Worm (Caenorhabditis elegans) whole organism, L3 larva: ENCODE results near the gene gst-6.

Source experiments
- ZK546.5 ChIP-seq: sonication (generic microtip); optimal IDR thresholded peaks from 2 replicates; lab custom pipeline; 2017; ENCODE audit warnings: missing biosample characterization, missing genetic modification characterization
- ama-1 ChIP-seq: fragments of 150-350 bp; optimal IDR thresholded peaks from 2 replicates; lab custom pipeline; 2018
- egl-27 ChIP-seq: sonication (generic microtip); optimal IDR thresholded peaks from 4 replicates; lab custom pipeline; 2017; ENCODE audit warnings: missing biosample characterization, missing genetic modification reagents, missing genetic modification characterization
- fkh-10 ChIP-seq: sonication (generic microtip); optimal IDR thresholded peaks from 2 replicates; lab custom pipeline; 2017; ENCODE audit warnings: missing biosample characterization, missing genetic modification reagents, missing genetic modification characterization
- fos-1 ChIP-seq: fragments of 150-350 bp; optimal IDR thresholded peaks from 2 replicates; lab custom pipeline; 2014; ENCODE audit warnings: missing biosample characterization, missing genetic modification characterization
- lin-15B ChIP-seq: fragments of 150-350 bp; optimal IDR thresholded peaks from 2 replicates; lab custom pipeline; 2014; ENCODE audit warnings: missing biosample characterization, missing genetic modification characterization
- mdl-1 ChIP-seq: fragments of 150-350 bp; optimal IDR thresholded peaks from 2 replicates; lab custom pipeline; 2014; ENCODE audit warnings: missing biosample characterization, missing genetic modification characterization
- nhr-237 ChIP-seq: fragments of 150-350 bp; optimal IDR thresholded peaks from 2 replicates; lab custom pipeline; 2014; ENCODE audit warnings: missing biosample characterization, missing genetic modification characterization
- nhr-67 ChIP-seq: fragments of 150-350 bp; optimal IDR thresholded peaks from 2 replicates; lab custom pipeline; 2014; ENCODE audit warnings: missing biosample characterization, missing genetic modification characterization
- nhr-76 ChIP-seq: fragments of 150-350 bp; sonication (generic microtip); optimal IDR thresholded peaks from 5 replicates; lab custom pipeline; 2014; ENCODE audit warnings: missing biosample characterization, missing genetic modification characterization
- snpc-4 ChIP-seq: fragments of 150-350 bp; optimal IDR thresholded peaks from 2 replicates; lab custom pipeline; 2014; ENCODE audit warnings: missing biosample characterization, missing genetic modification characterization
- ztf-11 ChIP-seq: fragments of 150-350 bp; optimal IDR thresholded peaks from 2 replicates; lab custom pipeline; 2014; ENCODE audit warnings: missing biosample characterization, missing genetic modification characterization

DNA sequence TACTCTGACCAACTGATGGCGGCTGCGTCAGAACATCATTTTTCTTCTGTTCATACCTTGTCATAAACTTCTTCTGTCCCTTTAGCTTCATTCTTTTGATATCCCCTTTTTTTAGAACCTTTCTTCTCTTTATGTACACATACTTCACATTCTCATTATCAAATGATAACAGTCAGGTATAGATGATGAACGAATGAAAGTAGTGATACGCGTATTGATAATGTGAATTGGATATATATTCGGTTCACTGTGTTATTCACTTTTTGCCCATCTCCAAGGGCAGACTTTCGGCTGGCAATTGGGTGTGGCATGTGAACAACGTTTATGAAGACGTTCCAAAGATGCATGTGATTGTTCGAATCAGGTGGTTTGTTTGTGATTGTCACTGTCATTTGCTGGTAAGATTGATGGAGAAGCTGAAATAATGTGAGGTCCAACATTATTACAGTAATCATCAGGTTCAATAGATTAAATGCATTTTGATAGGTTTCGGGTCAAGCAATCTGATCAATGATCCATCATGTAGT is 5.3 kb upstream of the gst-6 start, which contains the start of gene F11G11.15:
- TF ChIP-seq nhr-237 (tag; lab: Kevin White, UChicago): no peak
- no peak for TF ChIP-seq mdl-1 (tag; lab: Kevin White, UChicago)
- TF ChIP-seq fkh-10 (GFP tag; lab: Kevin White, UChicago): no peak
- no peak for TF ChIP-seq nhr-67 (tag; lab: Kevin White, UChicago)
- no peak for TF ChIP-seq nhr-76 (tag; lab: Kevin White, UChicago)
- no peak for TF ChIP-seq snpc-4 (tag; lab: Kevin White, UChicago)
- TF ChIP-seq fos-1: no peak
- no peak for TF ChIP-seq ama-1 (lab: Kevin White, UChicago)
- no peak for TF ChIP-seq egl-27 (tag; lab: Kevin White, UChicago)
- TF ChIP-seq ZK546.5 (tag; lab: Kevin White, UChicago): no peak
- no peak for TF ChIP-seq ztf-11 (tag; lab: Kevin White, UChicago)
- TF ChIP-seq lin-15B (tag; lab: Kevin White, UChicago): no peak
